Worm (Caenorhabditis elegans) whole organism, L3 larva: ENCODE results near the gene F38A6.4.

Source experiments
- R02D3.7 ChIP-seq: fragments of 150-350 bp; optimal IDR thresholded peaks from 2 replicates; lab custom pipeline; 2014; ENCODE audit warnings: missing biosample characterization, missing genetic modification characterization
- ZK546.5 ChIP-seq: sonication (generic microtip); optimal IDR thresholded peaks from 2 replicates; lab custom pipeline; 2017; ENCODE audit warnings: missing biosample characterization, missing genetic modification characterization
- aly-2 ChIP-seq: fragments of 150-350 bp; optimal IDR thresholded peaks from 2 replicates; lab custom pipeline; 2014; ENCODE audit warnings: missing biosample characterization, missing genetic modification characterization
- ama-1 ChIP-seq: fragments of 150-350 bp; optimal IDR thresholded peaks from 2 replicates; lab custom pipeline; 2018
- ceh-16 ChIP-seq: sonication (generic microtip); optimal IDR thresholded peaks from 2 replicates; lab custom pipeline; 2017; ENCODE audit warnings: missing biosample characterization, missing genetic modification characterization
- ceh-28 ChIP-seq: fragments of 150-350 bp; optimal IDR thresholded peaks from 2 replicates; lab custom pipeline; 2014; ENCODE audit warnings: missing biosample characterization, missing genetic modification reagents, missing genetic modification characterization
- ceh-9 ChIP-seq: sonication (generic microtip); optimal IDR thresholded peaks from 2 replicates; lab custom pipeline; 2018; ENCODE audit warnings: missing biosample characterization, missing genetic modification characterization
- egl-27 ChIP-seq: sonication (generic microtip); optimal IDR thresholded peaks from 4 replicates; lab custom pipeline; 2017; ENCODE audit warnings: missing biosample characterization, missing genetic modification reagents, missing genetic modification characterization
- egl-5 ChIP-seq: fragments of 150-350 bp; optimal IDR thresholded peaks from 2 replicates; lab custom pipeline; 2017; ENCODE audit warnings: missing biosample characterization, missing genetic modification reagents, missing genetic modification characterization, inconsistent platforms
- elt-1 ChIP-seq: fragments of 150-350 bp; optimal IDR thresholded peaks from 2 replicates; lab custom pipeline; 2014; ENCODE audit warnings: missing biosample characterization, missing genetic modification characterization
- elt-2 ChIP-seq: sonication (generic microtip); optimal IDR thresholded peaks from 2 replicates; lab custom pipeline; 2016; ENCODE audit warnings: missing genetic modification reagents, mild to moderate bottlenecking, missing genetic modification characterization, missing compliant biosample characterization
- elt-3 ChIP-seq, 3 experiments: fragments of 150-350 bp in 1 of 3; sonication (generic microtip) in 2 of 3; optimal IDR thresholded peaks; 2 replicates in 2 of 3; 4 replicates in 1 of 3; lab custom pipeline; 2014 to 2017; ENCODE audit warnings: missing biosample characterization in 3 of 3, missing genetic modification characterization in 3 of 3
- fkh-10 ChIP-seq: sonication (generic microtip); optimal IDR thresholded peaks from 2 replicates; lab custom pipeline; 2017; ENCODE audit warnings: missing biosample characterization, missing genetic modification reagents, missing genetic modification characterization
- fkh-2 ChIP-seq: fragments of 150-350 bp; optimal IDR thresholded peaks from 2 replicates; lab custom pipeline; 2014; ENCODE audit warnings: missing biosample characterization, missing genetic modification reagents, missing genetic modification characterization
- fos-1 ChIP-seq: fragments of 150-350 bp; optimal IDR thresholded peaks from 2 replicates; lab custom pipeline; 2014; ENCODE audit warnings: missing biosample characterization, missing genetic modification characterization
- hmg-11 ChIP-seq: sonication (generic microtip); optimal IDR thresholded peaks from 2 replicates; lab custom pipeline; 2016; ENCODE audit warnings: missing genetic modification characterization, missing compliant biosample characterization
- lin-15B ChIP-seq: fragments of 150-350 bp; optimal IDR thresholded peaks from 2 replicates; lab custom pipeline; 2014; ENCODE audit warnings: missing biosample characterization, missing genetic modification characterization
- lin-39 ChIP-seq: fragments of 150-350 bp; optimal IDR thresholded peaks from 2 replicates; lab custom pipeline; 2018; ENCODE audit warnings: missing biosample characterization, missing genetic modification reagents, missing genetic modification characterization
- lsy-12 ChIP-seq: sonication (generic microtip); optimal IDR thresholded peaks from 2 replicates; lab custom pipeline; 2016; ENCODE audit warnings: mild to moderate bottlenecking, missing genetic modification characterization, missing compliant biosample characterization
- mdl-1 ChIP-seq: fragments of 150-350 bp; optimal IDR thresholded peaks from 2 replicates; lab custom pipeline; 2014; ENCODE audit warnings: missing biosample characterization, missing genetic modification characterization
- mml-1 ChIP-seq: fragments of 150-350 bp; sonication (generic microtip); optimal IDR thresholded peaks from 3 replicates; lab custom pipeline; 2014; ENCODE audit warnings: missing biosample characterization, missing genetic modification characterization
- nfya-1 ChIP-seq: sonication (generic microtip); optimal IDR thresholded peaks from 2 replicates; lab custom pipeline; 2017; ENCODE audit warnings: missing genetic modification characterization, mild to moderate bottlenecking, missing compliant biosample characterization, antibody characterized with exemption, moderate library complexity; ENCODE audit not compliant: insufficient read depth
- nhr-12 ChIP-seq: fragments of 150-350 bp; optimal IDR thresholded peaks from 2 replicates; lab custom pipeline; 2014; ENCODE audit warnings: missing biosample characterization, missing genetic modification characterization
- nhr-23 ChIP-seq: fragments of 150-350 bp; optimal IDR thresholded peaks from 2 replicates; lab custom pipeline; 2014; ENCODE audit warnings: missing biosample characterization, missing genetic modification reagents, missing genetic modification characterization
- nhr-237 ChIP-seq: fragments of 150-350 bp; optimal IDR thresholded peaks from 2 replicates; lab custom pipeline; 2014; ENCODE audit warnings: missing biosample characterization, missing genetic modification characterization
- nhr-25 ChIP-seq: sonication (generic microtip); optimal IDR thresholded peaks from 2 replicates; lab custom pipeline; 2017; ENCODE audit warnings: missing biosample characterization, missing genetic modification characterization
- nhr-28 ChIP-seq: fragments of 150-350 bp; optimal IDR thresholded peaks from 2 replicates; lab custom pipeline; 2014; ENCODE audit warnings: missing biosample characterization, missing genetic modification characterization
- nhr-43 ChIP-seq: sonication (generic microtip); optimal IDR thresholded peaks from 2 replicates; lab custom pipeline; 2016; ENCODE audit warnings: mild to moderate bottlenecking, missing genetic modification characterization, missing compliant biosample characterization; ENCODE audit not compliant: poor library complexity, severe bottlenecking
- nhr-76 ChIP-seq: fragments of 150-350 bp; sonication (generic microtip); optimal IDR thresholded peaks from 5 replicates; lab custom pipeline; 2014; ENCODE audit warnings: missing biosample characterization, missing genetic modification characterization
- nhr-77 ChIP-seq: fragments of 150-350 bp; optimal IDR thresholded peaks from 2 replicates; lab custom pipeline; 2014; ENCODE audit warnings: missing biosample characterization, missing genetic modification characterization
- pha-4 ChIP-seq: fragments of 150-350 bp; optimal IDR thresholded peaks from 2 replicates; lab custom pipeline; 2014; ENCODE audit warnings: missing biosample characterization, missing genetic modification reagents, missing genetic modification characterization
- pqm-1 ChIP-seq: fragments of 150-350 bp; optimal IDR thresholded peaks from 2 replicates; lab custom pipeline; 2017; ENCODE audit warnings: missing biosample characterization, missing genetic modification characterization, inconsistent platforms
- snpc-4 ChIP-seq: fragments of 150-350 bp; optimal IDR thresholded peaks from 2 replicates; lab custom pipeline; 2014; ENCODE audit warnings: missing biosample characterization, missing genetic modification characterization
- unc-62 ChIP-seq: fragments of 150-350 bp; sonication (generic microtip); optimal IDR thresholded peaks from 4 replicates; lab custom pipeline; 2014; ENCODE audit warnings: missing biosample characterization, missing genetic modification reagents, missing genetic modification characterization
- ztf-11 ChIP-seq: fragments of 150-350 bp; optimal IDR thresholded peaks from 2 replicates; lab custom pipeline; 2014; ENCODE audit warnings: missing biosample characterization, missing genetic modification characterization
- ztf-4 ChIP-seq: fragments of 150-350 bp; optimal IDR thresholded peaks from 2 replicates; lab custom pipeline; 2014; ENCODE audit warnings: missing biosample characterization, missing genetic modification characterization

The F38A6.4 gene

DNA sequence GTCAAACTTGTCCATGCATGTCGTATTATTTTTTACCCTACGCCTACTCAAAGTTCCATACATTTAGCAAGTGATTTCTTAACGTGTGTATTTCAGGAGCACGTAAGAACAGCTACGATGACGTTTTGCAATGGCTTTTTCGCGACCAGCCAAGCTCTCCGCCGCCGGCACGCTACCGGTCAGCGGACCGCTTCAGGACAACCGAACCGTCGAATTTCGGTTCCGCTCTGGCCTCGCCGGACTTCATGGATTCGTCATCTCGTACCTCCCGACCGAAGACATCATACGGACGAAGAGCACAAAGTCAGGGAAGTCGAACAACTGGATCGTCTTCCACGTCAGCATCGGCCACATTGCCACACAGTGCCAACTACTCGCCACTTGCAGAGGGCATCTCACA, 8.5 kb upstream of the F38A6.4 start:
- TF ChIP-seq ceh-16 (no peak), nhr-77 (no peak)
- TF ChIP-seq, all 47 proteins: peak for 0

- peak; percentile 48 for TF ChIP-seq lsy-12
- TF ChIP-seq fkh-2 (tag; lab: Kevin White, UChicago) = no peak
- peak; percentile 38 for TF ChIP-seq hmg-11
- no peak for TF ChIP-seq nhr-77
- TF ChIP-seq nhr-43 (tag; lab: Kevin White, UChicago) = no peak
- TF ChIP-seq mdl-1 (tag; lab: Kevin White, UChicago) = peak; percentile 24
- TF ChIP-seq ztf-11 (tag; lab: Kevin White, UChicago) = no peak
- no peak for TF ChIP-seq R02D3.7
- TF ChIP-seq elt-3 (tag; optimal IDR thresholded peaks at IDR 0.05; lab: Kevin White, UChicago) = no peak
- TF ChIP-seq fos-1 (tag; lab: Kevin White, UChicago) = no peak
- peak; percentile 3 for TF ChIP-seq ceh-28
- no peak for TF ChIP-seq ZK546.5
- peak; percentile 86 for TF ChIP-seq ama-1 (lab: Kevin White, UChicago)
- TF ChIP-seq lin-39 (tag; lab: Kevin White, UChicago) = peak; percentile 33
- no peak for TF ChIP-seq pqm-1 (tag; lab: Kevin White, UChicago)
- peak; percentile 87 for TF ChIP-seq nfya-1 (tag; lab: Kevin White, UChicago)
- peak; percentile 33 for TF ChIP-seq lin-15B (tag; lab: Kevin White, UChicago)
- no peak for TF ChIP-seq elt-1
- peak; percentile 98 for TF ChIP-seq fkh-10
- no peak for TF ChIP-seq pha-4 (tag; lab: Kevin White, UChicago)
Measured at ce11 chrV:20782188-20782587, 7.0 kb upstream of the F38A6.4 start.

- TF ChIP-seq egl-27 (tag; lab: Kevin White, UChicago) (no peak), ama-1 (lab: Kevin White, UChicago) (peak; percentile 27)
- TF ChIP-seq, all 47 proteins: peak for 1
Measured at ce11 chrV:20781346-20781952, 6.3 kb upstream of the F38A6.4 start.

DNA sequence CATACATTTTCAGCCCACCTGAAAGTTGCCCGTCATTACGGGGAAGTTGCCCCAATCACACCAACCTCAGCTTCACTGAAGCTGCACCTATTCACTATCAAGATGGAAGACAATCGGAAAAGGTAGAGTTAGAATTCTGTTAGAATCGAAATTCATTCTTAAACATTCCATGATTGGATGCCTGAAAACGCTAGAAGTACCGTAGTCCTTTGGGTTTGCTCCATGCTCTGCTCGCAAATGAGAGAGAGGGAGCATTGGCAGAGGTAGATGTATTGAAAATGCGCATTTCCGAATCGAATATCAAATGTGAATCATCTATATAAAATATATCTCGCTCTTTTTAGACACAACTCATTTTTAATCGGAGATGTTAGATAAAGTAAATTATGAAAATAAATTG, 5.2 kb upstream of the F38A6.4 start, which contains the start of gene hif-1:
Gene hif-1 (plus strand): TSS at position 8 of the 400 bp plus-strand sequence.
- TF ChIP-seq lsy-12 (no peak), elt-2 (tag; lab: Kevin White, UChicago) (no peak), nfya-1 (tag; lab: Kevin White, UChicago) (peak; percentile 65), unc-62 (GFP tag; lab: Kevin White, UChicago) (no peak), ama-1 (lab: Kevin White, UChicago) (peak; percentile 65)

DNA sequence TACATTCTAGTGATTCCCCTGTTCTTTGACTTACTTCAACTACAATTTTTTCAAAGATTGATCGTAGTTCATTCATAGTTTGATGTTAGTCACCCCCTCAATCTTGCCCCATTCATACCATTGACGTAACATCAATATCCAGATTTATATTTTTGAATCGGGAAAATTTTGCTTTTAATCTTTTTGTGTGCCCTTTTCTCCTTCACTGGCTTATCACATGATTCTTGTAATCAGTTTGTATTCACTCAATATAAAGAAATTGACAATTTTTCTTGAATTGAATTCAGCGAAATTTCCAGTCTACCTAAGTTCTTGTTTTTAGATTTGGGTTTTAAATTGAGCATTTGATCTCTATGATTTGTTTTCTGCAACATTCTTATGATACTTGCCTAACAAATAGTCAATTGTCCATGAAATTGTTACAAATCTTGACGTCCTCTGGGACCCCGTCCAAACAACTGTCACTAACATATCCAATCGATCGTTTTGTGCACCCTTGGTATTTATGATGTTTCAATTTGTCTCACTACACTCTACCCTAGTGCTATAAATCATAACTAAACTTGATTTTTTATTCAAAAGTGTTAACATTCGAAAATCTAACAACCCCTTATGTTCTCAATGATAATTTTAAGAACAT, 4.7 kb upstream of the F38A6.4 start:
- TF ChIP-seq ceh-28 (no peak), nhr-76 (tag; lab: Kevin White, UChicago) (no peak), aly-2 (tag; lab: Kevin White, UChicago) (no peak), egl-27 (tag; lab: Kevin White, UChicago) (no peak), nhr-43 (tag; lab: Kevin White, UChicago) (peak; percentile 19), ZK546.5 (no peak)

- TF ChIP-seq ceh-28 = peak; percentile 18
- TF ChIP-seq hmg-11 = no peak
- TF ChIP-seq nhr-237 = no peak
- no peak for TF ChIP-seq fkh-2 (tag; lab: Kevin White, UChicago)
- TF ChIP-seq ztf-4 = no peak
- TF ChIP-seq egl-5 (tag; lab: Kevin White, UChicago) = no peak
- no peak for TF ChIP-seq lsy-12
- TF ChIP-seq nhr-23 (tag; lab: Kevin White, UChicago) = peak; percentile 47
- TF ChIP-seq nfya-1 (tag; lab: Kevin White, UChicago) = no peak
- TF ChIP-seq nhr-28 (tag; lab: Kevin White, UChicago) = no peak
- no peak for TF ChIP-seq unc-62 (GFP tag; lab: Kevin White, UChicago)
- no peak for TF ChIP-seq ZK546.5
- TF ChIP-seq mml-1 = no peak
- TF ChIP-seq elt-3 (tag; optimal IDR thresholded peaks at IDR 0.05; lab: Kevin White, UChicago) = peak in 1 of 3 experiments; percentile 30
- TF ChIP-seq elt-2 (tag; lab: Kevin White, UChicago) = peak; percentile 41
- peak; percentile 45 for TF ChIP-seq pqm-1 (tag; lab: Kevin White, UChicago)
- no peak for TF ChIP-seq snpc-4 (tag; lab: Kevin White, UChicago)
- TF ChIP-seq nhr-76 (tag; lab: Kevin White, UChicago) = no peak
- peak; percentile 65 for TF ChIP-seq ama-1 (lab: Kevin White, UChicago)
- no peak for TF ChIP-seq nhr-25
- no peak for TF ChIP-seq elt-1
- TF ChIP-seq lin-39 (tag; lab: Kevin White, UChicago) = no peak
- no peak for TF ChIP-seq ceh-9 (tag; lab: Kevin White, UChicago)
- no peak for TF ChIP-seq nhr-12 (tag; lab: Kevin White, UChicago)
Measured at ce11 chrV:20778886-20779285, 3.7 kb upstream of the F38A6.4 start.
